Worm (Caenorhabditis elegans) whole organism, early embryonic: Measurements from ENCODE around the gene hum-6.

Experiments used
- B0310.2 ChIP-seq: sonication (generic microtip); optimal IDR thresholded peaks from 2 replicates; lab custom pipeline; 2016; ENCODE audit warnings: mild to moderate bottlenecking, missing genetic modification characterization, missing compliant biosample characterization
- aly-1 ChIP-seq: sonication (generic microtip); optimal IDR thresholded peaks from 2 replicates; lab custom pipeline; 2016; ENCODE audit warnings: missing genetic modification characterization, missing compliant biosample characterization
- ama-1 ChIP-seq: fragments of 150-350 bp; optimal IDR thresholded peaks from 2 replicates; lab custom pipeline; 2014
- ceh-13 ChIP-seq: fragments of 200-800 bp; sonication (Bioruptor generic); optimal IDR thresholded peaks from 2 replicates; lab custom pipeline; 2018; ENCODE audit warnings: mild to moderate bottlenecking, missing genetic modification characterization, missing compliant biosample characterization
- ets-7 ChIP-seq: sonication (generic microtip); optimal IDR thresholded peaks from 2 replicates; lab custom pipeline; 2016; ENCODE audit warnings: missing genotype, missing genetic modification characterization, missing compliant biosample characterization
- flt-1 ChIP-seq: fragments of 200-800 bp; sonication (Bioruptor generic); IDR thresholded peaks from 2 replicates; pipeline ENCODE4 v1.3.6; 2022; ENCODE audit warnings: missing genetic modification characterization, missing compliant biosample characterization
- hmg-4 ChIP-seq: fragments of 200-800 bp; sonication (Bioruptor generic); optimal IDR thresholded peaks from 2 replicates; lab custom pipeline; 2018; ENCODE audit warnings: mild to moderate bottlenecking, missing genetic modification characterization, missing compliant biosample characterization
- hnd-1 ChIP-seq: sonication (generic microtip); optimal IDR thresholded peaks from 2 replicates; lab custom pipeline; 2016; ENCODE audit warnings: missing genetic modification characterization, missing compliant biosample characterization
- pes-1 ChIP-seq: fragments of 200-800 bp; sonication (Bioruptor generic); IDR thresholded peaks from 2 replicates; pipeline ENCODE4 v1.3.6; 2022; ENCODE audit warnings: missing genetic modification reagents, missing genetic modification characterization, missing compliant biosample characterization
- tbx-11 ChIP-seq: fragments of 200-800 bp; sonication (Bioruptor generic); IDR thresholded peaks from 2 replicates; pipeline ENCODE4 v1.3.6; 2022; ENCODE audit warnings: missing genetic modification characterization, missing compliant biosample characterization
- tbx-37 ChIP-seq: fragments of 200-800 bp; sonication (Bioruptor generic); conservative IDR thresholded peaks from 2 replicates; pipeline ENCODE4 v1.3.6; 2022; ENCODE audit warnings: missing genetic modification reagents, missing genetic modification characterization, missing compliant biosample characterization
- tra-4 ChIP-seq: sonication (generic microtip); optimal IDR thresholded peaks from 2 replicates; lab custom pipeline; 2017; ENCODE audit warnings: missing genetic modification characterization, missing compliant biosample characterization

ce11 chrX:2316859-2317258 lies 14.0 kb downstream of the hum-6 start:
- TF ChIP-seq ama-1 (lab: Kevin White, UChicago) = no peak
- no peak for TF ChIP-seq tra-4 (tag; lab: Kevin White, UChicago)
- TF ChIP-seq hmg-4 (GFP tag; lab: Kevin White, UChicago) = no peak
- no peak for TF ChIP-seq ceh-13 (GFP tag; lab: Kevin White, UChicago)
- TF ChIP-seq flt-1 (GFP tag; lab: Robert Waterston, UW) = no peak
- TF ChIP-seq B0310.2 = no peak
- no peak for TF ChIP-seq aly-1 (tag; lab: Kevin White, UChicago)
- no peak for TF ChIP-seq hnd-1 (tag; lab: Kevin White, UChicago)
- TF ChIP-seq pes-1 (GFP tag; lab: Robert Waterston, UW) = no peak
- TF ChIP-seq tbx-37 (GFP tag; lab: Robert Waterston, UW) = no peak
- TF ChIP-seq ets-7 = no peak
- TF ChIP-seq tbx-11 (GFP tag; lab: Robert Waterston, UW) = no peak
